Worm (Caenorhabditis elegans) whole organism, L4 larva: Measurements from ENCODE around the gene T09F3.7.
A peak's percentile ranks its signal among the peaks of the same experiment; 100 is the strongest.

Experiments
- D1046.2 ChIP-seq: fragments of 200-800 bp; sonication (Bioruptor generic); IDR thresholded peaks from 2 replicates; pipeline ENCODE4 v1.3.6; 2022; ENCODE audit warnings: missing genetic modification characterization, missing compliant biosample characterization
- T26A8.4 ChIP-seq: fragments of 200-800 bp; sonication (Bioruptor generic); IDR thresholded peaks from 2 replicates; pipeline ENCODE4 v1.3.6; 2022; ENCODE audit warnings: missing genetic modification characterization, missing compliant biosample characterization
- aha-1 ChIP-seq: fragments of 150-350 bp; peaks from one replicate; lab custom pipeline; 2014; ENCODE audit warnings: missing biosample characterization, missing genetic modification characterization
- ama-1 ChIP-seq: fragments of 150-350 bp; optimal IDR thresholded peaks from 2 replicates; lab custom pipeline; 2014; ENCODE audit warnings: inconsistent platforms, mixed read lengths
- ceh-20 ChIP-seq: fragments of 200-800 bp; sonication (Bioruptor generic); IDR thresholded peaks from 2 replicates; pipeline ENCODE4 v1.3.6; 2022; ENCODE audit warnings: missing genetic modification reagents, missing genetic modification characterization, missing compliant biosample characterization
- ceh-44 ChIP-seq: fragments of 200-800 bp; sonication (Bioruptor generic); IDR thresholded peaks from 2 replicates; pipeline ENCODE4 v1.3.6; 2022; ENCODE audit warnings: missing genetic modification reagents, missing genetic modification characterization, missing compliant biosample characterization
- daf-16 ChIP-seq, 3 experiments: sonication (generic microtip); optimal IDR thresholded peaks; 2 replicates each; lab custom pipeline; 2016 to 2017; ENCODE audit warnings: missing genetic modification characterization in 3 of 3, missing genetic modification reagents in 3 of 3, mild to moderate bottlenecking in 2 of 3, missing compliant biosample characterization in 2 of 3, missing biosample characterization in 1 of 3, moderate library complexity in 1 of 3
- dmd-9 ChIP-seq: fragments of 200-800 bp; sonication (Bioruptor generic); IDR thresholded peaks from 2 replicates; pipeline ENCODE4 v1.3.6; 2022; ENCODE audit warnings: missing genetic modification reagents, missing genetic modification characterization, missing compliant biosample characterization
- duxl-1 ChIP-seq: sonication (generic microtip); optimal IDR thresholded peaks from 2 replicates; lab custom pipeline; 2016; ENCODE audit warnings: mild to moderate bottlenecking, missing genetic modification characterization, moderate library complexity, missing compliant biosample characterization; ENCODE audit not compliant: poor library complexity
- fkh-10 ChIP-seq: fragments of 150-350 bp; optimal IDR thresholded peaks from 2 replicates; lab custom pipeline; 2014; ENCODE audit warnings: missing biosample characterization, missing genetic modification reagents, missing genetic modification characterization
- fos-1 ChIP-seq: fragments of 150-350 bp; optimal IDR thresholded peaks from 2 replicates; lab custom pipeline; 2014; ENCODE audit warnings: missing biosample characterization, missing genetic modification characterization
- lim-7 ChIP-seq: fragments of 200-800 bp; sonication (Bioruptor generic); IDR thresholded peaks from 2 replicates; pipeline ENCODE4 v1.3.6; 2022; ENCODE audit warnings: missing genetic modification characterization, missing compliant biosample characterization
- lin-29 ChIP-seq: fragments of 200-800 bp; sonication (Bioruptor generic); IDR thresholded peaks from 2 replicates; pipeline ENCODE4 v1.3.6; 2022; ENCODE audit warnings: missing genetic modification reagents, missing genetic modification characterization, missing compliant biosample characterization
- lin-38 ChIP-seq: fragments of 200-800 bp; sonication (Bioruptor generic); IDR thresholded peaks from 2 replicates; pipeline ENCODE4 v1.3.6; 2022; ENCODE audit warnings: missing genetic modification reagents, missing genetic modification characterization, missing compliant biosample characterization
- php-3 ChIP-seq: fragments of 200-800 bp; sonication (Bioruptor generic); IDR thresholded peaks from 2 replicates; pipeline ENCODE4 v1.3.6; 2022; ENCODE audit warnings: missing genetic modification reagents, missing genetic modification characterization, missing compliant biosample characterization
- sdz-12 ChIP-seq: fragments of 200-800 bp; sonication (Bioruptor generic); optimal IDR thresholded peaks from 2 replicates; lab custom pipeline; 2018; ENCODE audit warnings: mild to moderate bottlenecking, missing genetic modification characterization, missing compliant biosample characterization
- snpc-1.2 ChIP-seq: fragments of 200-800 bp; sonication (Bioruptor generic); IDR thresholded peaks from 2 replicates; pipeline ENCODE4 v1.3.6; 2022; ENCODE audit warnings: missing genetic modification reagents, missing genetic modification characterization, missing compliant biosample characterization
- spr-1 ChIP-seq: sonication (generic microtip); optimal IDR thresholded peaks from 2 replicates; lab custom pipeline; 2016; ENCODE audit warnings: mild to moderate bottlenecking, missing genetic modification characterization, missing compliant biosample characterization
- tag-97 ChIP-seq: fragments of 200-800 bp; sonication (Bioruptor generic); IDR thresholded peaks from 2 replicates; pipeline ENCODE4 v1.3.6; 2022; ENCODE audit warnings: missing genetic modification characterization, missing compliant biosample characterization
- tra-1 ChIP-seq: fragments of 200-800 bp; sonication (Bioruptor generic); IDR thresholded peaks from 2 replicates; pipeline ENCODE4 v1.3.6; 2022; ENCODE audit warnings: missing genetic modification reagents, missing genetic modification characterization, missing compliant biosample characterization

The T09F3.7 gene

DNA sequence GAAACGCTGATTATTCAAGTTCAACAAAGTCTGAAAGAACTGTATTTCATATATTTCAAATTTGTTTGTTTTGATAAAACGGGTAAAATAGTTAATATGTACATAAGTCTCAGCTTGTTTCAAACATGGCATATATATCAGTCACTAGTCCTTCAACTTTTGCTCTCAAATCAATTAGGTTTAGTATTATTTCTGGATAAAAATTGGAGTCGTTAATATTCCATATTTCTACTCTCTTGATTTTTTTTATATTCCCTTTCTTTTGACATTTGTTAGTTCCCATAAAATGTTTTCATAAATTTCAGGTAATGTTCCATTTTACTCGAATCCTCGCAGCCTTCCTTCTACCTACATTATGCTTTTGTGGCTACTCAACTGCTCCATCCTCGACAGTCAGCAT lies 44.9 kb downstream of the T09F3.7 start, which contains the start of gene cut-4:
Gene cut-4, plus strand, starts transcription at position 301 of the 400 bp plus-strand sequence.
- no peak for TF ChIP-seq T26A8.4 (GFP tag; lab: Robert Waterston, UW)
- no peak for TF ChIP-seq D1046.2 (GFP tag; lab: Robert Waterston, UW)
- no peak for TF ChIP-seq ceh-20
- no peak for TF ChIP-seq dmd-9 (GFP tag; lab: Robert Waterston, UW)
- no peak for TF ChIP-seq fos-1 (tag; lab: Kevin White, UChicago)

DNA sequence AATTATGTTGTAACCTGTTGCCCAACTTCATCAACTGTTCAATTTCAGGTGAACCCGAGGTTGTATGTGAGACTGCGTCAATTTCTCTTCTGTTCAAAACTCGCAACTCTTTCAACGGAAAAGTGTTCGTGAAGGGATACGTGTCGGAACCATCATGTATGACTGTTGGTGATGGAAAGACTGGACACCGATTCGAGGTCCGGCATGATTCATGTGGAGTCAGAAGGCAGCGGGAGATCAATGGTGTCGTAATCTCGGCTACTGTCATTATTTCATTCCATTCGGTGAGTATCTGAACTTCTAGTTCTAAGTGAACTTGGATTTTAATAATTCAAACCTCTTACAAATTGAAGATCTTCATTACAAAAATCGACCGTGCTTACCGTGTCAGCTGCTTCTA lies 46.9 kb downstream of the T09F3.7 start:
- TF ChIP-seq spr-1 (tag; lab: Kevin White, UChicago) (no peak), aha-1 (tag; lab: Kevin White, UChicago) (peak; percentile 94)

DNA sequence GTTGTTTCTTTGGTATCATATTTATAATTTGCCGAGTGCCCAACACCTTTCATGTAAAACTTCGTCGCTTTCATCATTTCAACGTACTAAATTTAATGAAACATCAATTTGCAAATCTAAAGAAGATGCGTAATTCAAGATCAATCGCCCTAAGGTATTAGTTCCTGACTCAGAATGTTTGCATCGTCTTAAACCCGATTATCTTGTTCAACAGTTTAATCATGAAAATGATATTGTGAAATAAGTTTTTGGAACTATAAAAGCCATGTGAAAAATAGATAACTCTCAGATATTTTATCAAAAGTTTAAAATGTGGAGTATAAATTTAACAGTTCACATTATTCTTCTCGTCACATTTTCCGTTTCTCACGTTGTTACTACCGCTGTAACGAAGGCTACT lies 49.0 kb downstream of the T09F3.7 start, which contains the start of gene E04D5.4:
Gene E04D5.4, plus strand, starts transcription at position 301 of the 400 bp plus-strand sequence.
- TF ChIP-seq php-3 (no peak), tag-97 (GFP tag; lab: Robert Waterston, UW) (no peak), lin-38 (GFP tag; lab: Robert Waterston, UW) (no peak), fkh-10 (GFP tag; lab: Kevin White, UChicago) (no peak), lim-7 (no peak), duxl-1 (tag; lab: Kevin White, UChicago) (no peak), lin-29 (GFP tag; lab: Robert Waterston, UW) (no peak), tra-1 (GFP tag; lab: Robert Waterston, UW) (no peak), snpc-1.2 (GFP tag; lab: Robert Waterston, UW) (no peak), ama-1 (no peak), daf-16 (GFP tag; optimal IDR thresholded peaks at IDR 0.05; lab: Kevin White, UChicago) (no peak), daf-16 (tag; optimal IDR thresholded peaks at IDR 0.05; lab: Kevin White, UChicago) (no peak), sdz-12 (GFP tag; lab: Kevin White, UChicago) (no peak), ceh-44 (GFP tag; lab: Robert Waterston, UW) (no peak)
- TF ChIP-seq, all 104 proteins: peak for 0
